Worm (Caenorhabditis elegans) whole organism, L4 larva: ENCODE data around the gene C15H9.2.

Experiments used
- Y75B8A.6 ChIP-seq: fragments of 200-800 bp; sonication (Bioruptor generic); IDR thresholded peaks from 2 replicates; pipeline ENCODE4 v1.3.6; 2022; ENCODE audit warnings: missing genetic modification reagents, missing genetic modification characterization, missing compliant biosample characterization
- ama-1 ChIP-seq: fragments of 150-350 bp; optimal IDR thresholded peaks from 2 replicates; lab custom pipeline; 2014; ENCODE audit warnings: inconsistent platforms, mixed read lengths

DNA sequence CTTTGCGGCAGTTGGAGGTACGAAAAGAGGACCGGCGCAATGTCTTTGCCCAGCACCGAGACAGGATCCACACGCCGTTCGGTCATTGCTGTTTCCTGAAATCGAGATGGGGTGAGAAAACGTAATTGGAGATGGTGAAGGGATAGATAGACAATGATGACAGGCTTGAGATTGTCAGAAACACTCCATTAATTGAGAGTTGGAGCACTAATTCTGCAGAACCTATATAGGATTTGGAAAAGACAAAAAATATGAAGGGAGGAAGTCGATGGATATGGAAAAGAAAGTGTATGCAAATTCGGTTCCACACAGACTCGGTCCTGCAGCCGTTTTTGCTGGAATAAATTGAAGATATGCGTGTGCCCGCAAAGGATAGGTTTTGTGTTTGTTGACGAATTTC, 19.9 kb downstream of the C15H9.2 start, which contains the start of gene Y72A10A.1:
- TF ChIP-seq ama-1 = no peak
- TF ChIP-seq Y75B8A.6 (GFP tag; lab: Robert Waterston, UW) = no peak
